Fruit fly (Drosophila melanogaster): ENCODE measurements around the gene vn.

DNA sequence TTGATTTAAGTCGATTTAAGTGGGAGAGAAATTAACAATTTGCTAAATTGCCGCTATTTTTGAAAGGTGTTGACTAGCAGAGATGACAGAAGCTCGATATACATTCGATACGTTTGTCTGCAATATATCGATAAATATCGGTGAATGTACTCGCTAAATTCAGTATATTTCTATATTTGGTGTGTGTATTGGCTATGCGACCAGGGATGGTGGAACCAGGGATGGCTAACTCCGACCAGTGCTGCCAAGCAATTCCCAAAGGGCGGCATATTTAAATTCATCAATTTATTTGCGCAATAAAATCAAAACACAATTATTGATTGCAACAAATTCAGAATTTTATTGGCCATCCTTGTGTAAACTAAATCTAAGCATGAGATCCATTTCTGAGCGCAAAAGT, 32.4 kb downstream of the vn start, which contains the start of gene mad2:
- no peak for TF ChIP-seq CG7101 (tag; optimal IDR thresholded peaks at IDR 0.05)
- TF ChIP-seq pad (GFP tag; optimal IDR thresholded peaks at IDR 0.05): no peak
- TF ChIP-seq CG7045 (GFP tag; optimal IDR thresholded peaks at IDR 0.05): no peak
- no peak for TF ChIP-seq CG11617 (GFP tag; optimal IDR thresholded peaks at IDR 0.05)
- no peak for TF ChIP-seq CG5204 (GFP tag; optimal IDR thresholded peaks at IDR 0.05)
- TF ChIP-seq Hr96 (GFP tag; optimal IDR thresholded peaks at IDR 0.05): no peak
- no peak for TF ChIP-seq CG1620 (GFP tag; optimal IDR thresholded peaks at IDR 0.05)
- no peak for TF ChIP-seq toe (GFP tag; optimal IDR thresholded peaks at IDR 0.05)
- peak; percentile 50 for TF ChIP-seq Crg-1 (GFP tag; optimal IDR thresholded peaks at IDR 0.05)
- peak; percentile 27 for TF ChIP-seq bab1 (GFP tag; optimal IDR thresholded peaks at IDR 0.05)
- TF ChIP-seq tj (GFP tag; optimal IDR thresholded peaks at IDR 0.05): no peak
